Worm (Caenorhabditis elegans): Measurements from ENCODE around the gene tbcc-1.

ce11 chrIII:2787979-2788491, at the start of gene tbcc-1:
- TF ChIP-seq aly-2 (tag; optimal IDR thresholded peaks at IDR 0.05), result no peak
- TF ChIP-seq egl-27 (tag; optimal IDR thresholded peaks at IDR 0.05), result no peak
- TF ChIP-seq lin-39 (tag; optimal IDR thresholded peaks at IDR 0.05), result no peak
- no peak for TF ChIP-seq hlh-17 (GFP tag; optimal IDR thresholded peaks at IDR 0.05; ENCODE audit: borderline replicate concordance)
- TF ChIP-seq tbx-2 (tag; optimal IDR thresholded peaks at IDR 0.05), result no peak
- TF ChIP-seq dsc-1 (tag; optimal IDR thresholded peaks at IDR 0.05), result no peak
- TF ChIP-seq jun-1 (tag; optimal IDR thresholded peaks at IDR 0.05), result no peak
- TF ChIP-seq alr-1 (tag; optimal IDR thresholded peaks at IDR 0.05; ENCODE audit: borderline replicate concordance), result no peak
- TF ChIP-seq elt-3 (tag; optimal IDR thresholded peaks at IDR 0.05), result no peak
- no peak for TF ChIP-seq dpl-1 (GFP tag; optimal IDR thresholded peaks at IDR 0.05)
- no peak for TF ChIP-seq lin-15B (tag; optimal IDR thresholded peaks at IDR 0.05)
- no peak for TF ChIP-seq nhr-19 (GFP tag; conservative IDR thresholded peaks at IDR 0.05)

Measured in whole organism, L1 larva.